Worm (Caenorhabditis elegans) whole organism, mixed stage, embryonic: Measurements from ENCODE around the gene pbs-6.

Experiments
- M03D4.4 ChIP-seq: sonication (generic microtip); optimal IDR thresholded peaks from 2 replicates; lab custom pipeline; 2017; ENCODE audit warnings: mild to moderate bottlenecking, missing genetic modification characterization, missing compliant biosample characterization
- bed-3 ChIP-seq: fragments of 200-800 bp; sonication (Bioruptor generic); optimal IDR thresholded peaks from 3 replicates; lab custom pipeline; 2018; ENCODE audit warnings: mild to moderate bottlenecking, missing genetic modification characterization, moderate library complexity, missing compliant biosample characterization
- blmp-1 ChIP-seq: fragments of 150-350 bp; optimal IDR thresholded peaks from 2 replicates; lab custom pipeline; 2014; ENCODE audit warnings: missing biosample characterization, missing genetic modification characterization
- ceh-39 ChIP-seq: fragments of 150-350 bp; optimal IDR thresholded peaks from 2 replicates; lab custom pipeline; 2014; ENCODE audit warnings: missing biosample characterization, missing genetic modification characterization
- ceh-43 ChIP-seq: fragments of 200-800 bp; sonication (Bioruptor generic); optimal IDR thresholded peaks from 2 replicates; lab custom pipeline; 2018; ENCODE audit warnings: mild to moderate bottlenecking, missing genetic modification characterization, moderate library complexity, missing compliant biosample characterization
- ceh-83 ChIP-seq: fragments of 200-800 bp; sonication (Bioruptor generic); optimal IDR thresholded peaks from 2 replicates; lab custom pipeline; 2018; ENCODE audit warnings: mild to moderate bottlenecking, missing genetic modification characterization, missing compliant biosample characterization
- ces-1 ChIP-seq: fragments of 150-350 bp; optimal IDR thresholded peaks from 2 replicates; lab custom pipeline; 2014; ENCODE audit warnings: missing biosample characterization, missing genetic modification reagents, missing genetic modification characterization
- cnd-1 ChIP-seq: fragments of 200-800 bp; sonication (Bioruptor generic); optimal IDR thresholded peaks from 2 replicates; lab custom pipeline; 2018; ENCODE audit warnings: mild to moderate bottlenecking, missing genetic modification characterization, missing compliant biosample characterization
- drap-1 ChIP-seq: fragments of 200-800 bp; sonication (Bioruptor generic); optimal IDR thresholded peaks from 3 replicates; lab custom pipeline; 2018; ENCODE audit warnings: mild to moderate bottlenecking, missing genetic modification characterization, missing compliant biosample characterization
- elt-1 ChIP-seq: sonication (generic microtip); optimal IDR thresholded peaks from 2 replicates; lab custom pipeline; 2017; ENCODE audit warnings: missing genetic modification characterization, mild to moderate bottlenecking, missing compliant biosample characterization, antibody characterized with exemption, moderate library complexity, borderline replicate concordance; ENCODE audit not compliant: insufficient read depth
- elt-3 ChIP-seq: fragments of 150-350 bp; optimal IDR thresholded peaks from 2 replicates; lab custom pipeline; 2014; ENCODE audit warnings: missing biosample characterization, missing genetic modification characterization
- flh-1 ChIP-seq: fragments of 200-800 bp; sonication (Bioruptor generic); optimal IDR thresholded peaks from 2 replicates; lab custom pipeline; 2018; ENCODE audit warnings: mild to moderate bottlenecking, missing genetic modification characterization, moderate library complexity, missing compliant biosample characterization
- ham-2 ChIP-seq: fragments of 200-800 bp; sonication (Bioruptor generic); optimal IDR thresholded peaks from 2 replicates; lab custom pipeline; 2018; ENCODE audit warnings: mild to moderate bottlenecking, missing genetic modification characterization, missing compliant biosample characterization
- hlh-1 ChIP-seq: fragments of 150-350 bp; optimal IDR thresholded peaks from 2 replicates; lab custom pipeline; 2014; ENCODE audit warnings: missing biosample characterization, missing genetic modification reagents, missing genetic modification characterization
- lin-13 ChIP-seq: fragments of 150-350 bp; optimal IDR thresholded peaks from 2 replicates; lab custom pipeline; 2014; ENCODE audit warnings: missing biosample characterization, missing genetic modification characterization
- lin-32 ChIP-seq: fragments of 200-800 bp; sonication (Bioruptor generic); optimal IDR thresholded peaks from 2 replicates; lab custom pipeline; 2018; ENCODE audit warnings: mild to moderate bottlenecking, missing genetic modification characterization, missing compliant biosample characterization
- lsy-2 ChIP-seq: fragments of 150-350 bp; optimal IDR thresholded peaks from 2 replicates; lab custom pipeline; 2014; ENCODE audit warnings: missing biosample characterization, missing genetic modification characterization
- mep-1 ChIP-seq: fragments of 150-350 bp; optimal IDR thresholded peaks from 2 replicates; lab custom pipeline; 2017; ENCODE audit warnings: missing biosample characterization, missing genetic modification reagents, missing genetic modification characterization, inconsistent platforms
- mls-2 ChIP-seq: sonication (generic microtip); optimal IDR thresholded peaks from 2 replicates; lab custom pipeline; 2016; ENCODE audit warnings: mild to moderate bottlenecking, missing genetic modification characterization, moderate library complexity, missing compliant biosample characterization
- nhr-12 ChIP-seq: fragments of 150-350 bp; optimal IDR thresholded peaks from 2 replicates; lab custom pipeline; 2014; ENCODE audit warnings: missing biosample characterization, missing genetic modification characterization
- nhr-2 ChIP-seq: fragments of 150-350 bp; optimal IDR thresholded peaks from 2 replicates; lab custom pipeline; 2014; ENCODE audit warnings: missing biosample characterization, missing genetic modification characterization
- nhr-237 ChIP-seq: fragments of 150-350 bp; optimal IDR thresholded peaks from 2 replicates; lab custom pipeline; 2014; ENCODE audit warnings: missing biosample characterization, missing genetic modification characterization
- nhr-28 ChIP-seq: fragments of 150-350 bp; optimal IDR thresholded peaks from 2 replicates; lab custom pipeline; 2014; ENCODE audit warnings: missing biosample characterization, missing genetic modification characterization
- nhr-76 ChIP-seq: sonication (generic microtip); optimal IDR thresholded peaks from 2 replicates; lab custom pipeline; 2017; ENCODE audit warnings: missing biosample characterization, missing genetic modification characterization
- sem-2 ChIP-seq: fragments of 200-800 bp; sonication (Bioruptor generic); optimal IDR thresholded peaks from 2 replicates; lab custom pipeline; 2018; ENCODE audit warnings: mild to moderate bottlenecking, missing genetic modification characterization, missing compliant biosample characterization
- snpc-4 ChIP-seq: fragments of 150-350 bp; optimal IDR thresholded peaks from 2 replicates; lab custom pipeline; 2014; ENCODE audit warnings: missing biosample characterization, missing genetic modification characterization
- sptf-1 ChIP-seq: sonication (generic microtip); optimal IDR thresholded peaks from 2 replicates; lab custom pipeline; 2017; ENCODE audit warnings: mild to moderate bottlenecking, missing genetic modification characterization, moderate library complexity, missing compliant biosample characterization
- tbx-8 ChIP-seq: fragments of 200-800 bp; sonication (Bioruptor generic); optimal IDR thresholded peaks from 2 replicates; lab custom pipeline; 2018; ENCODE audit warnings: mild to moderate bottlenecking, missing genetic modification characterization, moderate library complexity, missing compliant biosample characterization
- unc-120 ChIP-seq: sonication (generic microtip); optimal IDR thresholded peaks from 2 replicates; lab custom pipeline; 2017; ENCODE audit warnings: missing genetic modification characterization, missing compliant biosample characterization; ENCODE audit not compliant: poor library complexity, severe bottlenecking
- unc-39 ChIP-seq: fragments of 150-350 bp; optimal IDR thresholded peaks from 2 replicates; lab custom pipeline; 2014; ENCODE audit warnings: missing biosample characterization, missing genetic modification characterization
- unc-62 ChIP-seq: fragments of 150-350 bp; optimal IDR thresholded peaks from 2 replicates; lab custom pipeline; 2014; ENCODE audit warnings: missing biosample characterization, missing genetic modification reagents, missing genetic modification characterization
- zip-8 ChIP-seq: fragments of 150-350 bp; optimal IDR thresholded peaks from 2 replicates; lab custom pipeline; 2014; ENCODE audit warnings: missing biosample characterization, missing genetic modification characterization

The pbs-6 gene

DNA sequence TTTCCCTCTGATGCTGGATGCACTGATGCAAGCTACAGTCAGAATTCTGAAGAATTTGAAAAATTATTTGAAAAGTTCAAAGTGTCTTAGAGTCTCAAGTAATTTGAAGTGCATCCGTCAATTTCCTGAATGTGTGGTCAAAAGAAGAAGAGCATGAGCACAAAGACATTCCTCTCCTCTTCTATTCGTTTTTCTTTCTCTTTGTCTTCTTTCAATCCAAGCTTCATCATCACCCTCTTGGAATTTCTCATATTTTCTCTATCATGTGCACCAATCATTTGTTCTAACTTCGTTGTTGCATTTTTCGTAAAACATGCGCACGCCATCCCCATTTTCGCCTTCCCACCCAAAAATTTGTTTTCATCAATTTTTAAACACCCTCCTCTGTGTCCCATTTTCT, 42.1 kb upstream of the pbs-6 start:
- peak; percentile 23 for TF ChIP-seq ces-1 (GFP tag; lab: Kevin White, UChicago)
- TF ChIP-seq ceh-83 (GFP tag; lab: Kevin White, UChicago), result no peak

ce11 chrIII:8283525-8283924, 39.6 kb upstream of the pbs-6 start:
- peak; percentile 5 for TF ChIP-seq hlh-1 (tag; lab: Kevin White, UChicago)
- peak; percentile 21 for TF ChIP-seq nhr-2
- peak; percentile 35 for TF ChIP-seq zip-8 (tag; lab: Kevin White, UChicago)
- TF ChIP-seq flh-1, result no peak
- no peak for TF ChIP-seq sem-2

ce11 chrIII:8281310-8281709, 37.4 kb upstream of the pbs-6 start:
- TF ChIP-seq nhr-2 (peak; percentile 4), lsy-2 (tag; lab: Kevin White, UChicago) (no peak)

- TF ChIP-seq unc-39 (tag; lab: Kevin White, UChicago) (no peak), hlh-1 (tag; lab: Kevin White, UChicago) (no peak), bed-3 (GFP tag; lab: Kevin White, UChicago) (no peak), nhr-76 (tag; lab: Kevin White, UChicago) (no peak), tbx-8 (no peak), ceh-39 (no peak), ces-1 (GFP tag; lab: Kevin White, UChicago) (no peak), unc-62 (GFP tag; lab: Kevin White, UChicago) (no peak), mls-2 (no peak), ham-2 (GFP tag; lab: Kevin White, UChicago) (no peak), elt-1 (no peak), nhr-12 (tag; lab: Kevin White, UChicago) (no peak), snpc-4 (tag; lab: Kevin White, UChicago) (no peak), flh-1 (no peak), mep-1 (tag; lab: Kevin White, UChicago) (no peak), elt-3 (tag; lab: Kevin White, UChicago) (no peak), nhr-2 (no peak)
Measured at ce11 chrIII:8280352-8280751, 36.5 kb upstream of the pbs-6 start.

- TF ChIP-seq M03D4.4 (no peak), mep-1 (tag; lab: Kevin White, UChicago) (no peak), blmp-1 (tag; lab: Kevin White, UChicago) (no peak), unc-39 (tag; lab: Kevin White, UChicago) (no peak), ceh-43 (GFP tag; lab: Kevin White, UChicago) (no peak), flh-1 (no peak), elt-1 (peak; percentile 96), ceh-39 (no peak), unc-62 (GFP tag; lab: Kevin White, UChicago) (no peak), lsy-2 (tag; lab: Kevin White, UChicago) (no peak), nhr-237 (tag; lab: Kevin White, UChicago) (no peak), mls-2 (no peak), nhr-76 (tag; lab: Kevin White, UChicago) (no peak), lin-13 (tag; lab: Kevin White, UChicago) (no peak), drap-1 (GFP tag; lab: Kevin White, UChicago) (no peak), nhr-12 (tag; lab: Kevin White, UChicago) (no peak), cnd-1 (tag; lab: Kevin White, UChicago) (no peak), ces-1 (GFP tag; lab: Kevin White, UChicago) (peak; percentile 74), ham-2 (GFP tag; lab: Kevin White, UChicago) (no peak), elt-3 (tag; lab: Kevin White, UChicago) (no peak), lin-32 (GFP tag; lab: Kevin White, UChicago) (no peak), sptf-1 (tag; lab: Kevin White, UChicago) (no peak), nhr-28 (tag; lab: Kevin White, UChicago) (no peak), unc-120 (tag; lab: Kevin White, UChicago) (no peak), sem-2 (no peak), nhr-2 (peak; percentile 75)
Measured at ce11 chrIII:8279567-8279966, 35.7 kb upstream of the pbs-6 start.
